Worm (Caenorhabditis elegans): Measurements from ENCODE around the gene Y60A3A.8.
"Not testable (repeated sequence)": the region's sequence is repeated elsewhere in the genome, so short reads cannot be mapped to it uniquely, and the experiment has no call there.

DNA sequence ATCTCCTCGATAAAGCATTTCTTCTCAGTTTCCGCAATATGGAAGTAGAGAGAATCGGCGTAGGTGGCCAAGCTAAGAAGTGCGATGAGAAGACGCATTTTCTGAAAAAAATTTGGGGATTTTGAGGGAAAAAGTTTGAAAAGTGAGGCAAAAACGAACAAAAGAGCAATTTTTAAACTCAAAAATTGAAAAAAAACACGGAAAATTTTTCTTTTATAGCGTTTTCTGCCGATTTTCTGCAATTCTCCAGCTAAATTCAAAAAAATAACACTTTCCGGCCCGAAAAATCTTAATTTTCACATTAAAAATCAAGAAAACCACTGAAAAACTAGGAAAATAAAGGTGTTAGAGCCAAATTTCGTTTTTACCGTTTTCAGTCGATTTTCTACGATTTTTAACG, 785 bp upstream of the Y60A3A.8 start, which contains the start of gene tmed-4:
- not testable (repeated sequence) for TF ChIP-seq zag-1 (tag; optimal IDR thresholded peaks at IDR 0.05); gei-8 (GFP tag; optimal IDR thresholded peaks at IDR 0.05); skn-1 (tag; optimal IDR thresholded peaks at IDR 0.05); unc-39 (tag; optimal IDR thresholded peaks at IDR 0.05); jun-1 (tag; optimal IDR thresholded peaks at IDR 0.05); lin-13 (GFP tag; optimal IDR thresholded peaks at IDR 0.05); unc-62 (GFP tag; optimal IDR thresholded peaks at IDR 0.05 in 1 of 2); unc-62 (tag; optimal IDR thresholded peaks at IDR 0.05); nhr-41 (GFP tag; IDR thresholded peaks at IDR 0.05)

Measured in whole organism, L4 larva.